Fruit fly (Drosophila melanogaster): ENCODE measurements around the gene Ubc2.

Gene Ubc2

DNA sequence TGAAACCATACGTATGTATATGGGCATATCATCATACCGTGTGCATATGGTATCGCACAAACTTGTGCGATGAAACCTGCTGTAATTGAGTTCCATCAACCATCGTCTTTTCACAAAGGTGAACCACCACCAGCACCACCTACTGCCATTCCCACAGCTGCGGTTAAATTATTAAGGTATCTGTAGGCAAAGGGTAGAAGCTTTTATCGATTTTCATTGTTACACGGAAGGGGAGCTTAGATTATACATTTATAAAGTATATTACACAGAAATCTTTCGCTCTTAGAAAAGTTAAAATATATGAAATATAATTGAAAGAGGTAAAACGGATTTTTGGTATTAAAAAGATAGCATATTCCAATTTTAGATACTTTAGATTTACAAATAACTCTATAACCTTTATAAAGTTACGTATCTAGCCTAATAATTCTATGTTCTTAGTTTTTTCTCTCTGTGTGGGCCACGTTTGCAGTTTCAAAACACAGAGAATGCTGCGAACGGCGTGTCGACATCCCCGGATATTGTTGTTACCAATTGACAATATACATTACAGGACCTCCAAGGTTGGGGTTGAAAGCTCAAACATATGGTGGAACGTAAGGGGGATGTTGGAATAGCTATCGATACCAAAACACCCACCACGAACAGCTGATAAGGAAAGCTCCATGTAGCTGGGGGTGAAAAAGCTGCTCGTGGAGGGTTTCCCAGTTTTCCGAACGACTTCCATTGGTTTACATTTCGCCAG lies 7.2 kb downstream of the Ubc2 start, which contains the start of gene CG6495:
TSS of gene CG6495 (plus strand) at position 695 of the 745 bp plus-strand sequence.
- TF ChIP-seq CG8478 (optimal IDR thresholded peaks at IDR 0.05) (no peak), usp (GFP tag; optimal IDR thresholded peaks at IDR 0.05) (no peak), pan (optimal IDR thresholded peaks at IDR 0.05) (no peak), Dll (optimal IDR thresholded peaks at IDR 0.05) (no peak), psq (optimal IDR thresholded peaks at IDR 0.05) (no peak), EcR (GFP tag; optimal IDR thresholded peaks at IDR 0.05) (no peak)

DNA sequence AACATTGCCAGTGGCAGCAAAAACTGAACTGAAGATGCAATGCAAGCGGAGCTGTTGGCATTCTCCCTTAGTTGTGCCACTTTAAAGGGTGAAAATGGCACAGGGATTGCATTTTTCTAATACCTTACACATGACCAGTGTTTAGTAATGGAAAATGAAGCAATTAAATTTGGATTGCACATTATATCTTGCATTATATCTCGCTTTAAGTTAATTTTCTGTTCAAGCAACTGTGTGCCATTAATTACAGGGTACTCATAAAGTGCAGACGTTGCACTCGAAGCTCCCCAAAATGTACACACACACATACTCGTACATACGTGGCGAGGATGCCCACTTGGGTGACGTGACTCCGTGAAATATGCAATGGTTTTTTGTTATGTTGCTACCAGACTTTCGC lies 8.2 kb downstream of the Ubc2 start:
- TF ChIP-seq pan (optimal IDR thresholded peaks at IDR 0.05): no peak
- no peak for TF ChIP-seq psq (optimal IDR thresholded peaks at IDR 0.05)
- TF ChIP-seq usp (GFP tag; optimal IDR thresholded peaks at IDR 0.05): no peak
- TF ChIP-seq EcR (GFP tag; optimal IDR thresholded peaks at IDR 0.05): no peak
- TF ChIP-seq CG8478 (optimal IDR thresholded peaks at IDR 0.05): no peak
- TF ChIP-seq Dll (optimal IDR thresholded peaks at IDR 0.05): no peak

- TF ChIP-seq EcR (GFP tag; optimal IDR thresholded peaks at IDR 0.05) (no peak), pan (optimal IDR thresholded peaks at IDR 0.05) (no peak), psq (optimal IDR thresholded peaks at IDR 0.05) (no peak), Dll (optimal IDR thresholded peaks at IDR 0.05) (no peak), usp (GFP tag; optimal IDR thresholded peaks at IDR 0.05) (no peak), CG8478 (optimal IDR thresholded peaks at IDR 0.05) (no peak)
Measured at dm6 chr2L:10757038-10757685, 10.6 kb downstream of the Ubc2 start.

DNA sequence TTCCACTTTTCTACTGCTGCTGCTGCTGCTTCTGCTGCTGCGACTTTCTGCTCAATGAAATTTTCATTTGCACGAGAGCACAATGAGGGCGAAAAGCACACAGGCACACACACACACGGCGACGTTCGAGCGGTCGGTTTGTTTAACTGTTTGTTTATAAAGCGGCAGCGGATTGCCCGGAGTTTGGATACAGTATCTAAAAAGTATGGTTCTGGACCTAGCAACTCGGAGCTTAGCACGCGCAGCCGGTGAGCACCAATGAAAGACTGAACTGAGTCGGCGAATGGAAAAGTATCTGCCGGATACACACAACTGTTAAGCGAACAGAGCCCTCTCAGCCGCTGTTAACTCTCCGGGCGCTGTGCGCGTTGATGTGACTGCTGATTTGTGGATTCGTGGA lies 11.8 kb downstream of the Ubc2 start, which contains the start of gene CG17124:
TSS of gene CG17124 (minus strand) at position 277 of the 400 bp plus-strand sequence.
- no peak for TF ChIP-seq EcR (GFP tag; optimal IDR thresholded peaks at IDR 0.05)
- no peak for TF ChIP-seq CG8478 (optimal IDR thresholded peaks at IDR 0.05)
- TF ChIP-seq pan (optimal IDR thresholded peaks at IDR 0.05): no peak
- TF ChIP-seq psq (optimal IDR thresholded peaks at IDR 0.05): no peak

DNA sequence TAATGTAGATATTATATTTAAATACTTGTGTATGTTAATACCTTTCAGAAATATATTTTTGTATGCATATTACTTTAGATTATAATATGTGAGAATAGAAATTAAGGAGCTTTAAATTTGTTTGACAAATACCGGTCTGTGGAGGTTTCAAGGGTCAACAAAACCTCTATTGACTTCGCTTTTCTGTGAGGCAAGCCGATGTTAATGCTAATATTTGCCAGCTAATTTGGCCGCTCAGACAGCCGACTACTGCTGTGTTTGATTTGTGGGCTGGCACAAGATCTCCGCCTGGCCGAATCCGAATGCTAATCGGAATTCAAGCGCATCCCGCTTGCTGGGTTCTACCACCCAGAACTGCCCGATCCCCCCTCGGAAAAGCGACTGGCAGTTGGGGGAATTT lies 13.2 kb downstream of the Ubc2 start:
- TF ChIP-seq usp (GFP tag; optimal IDR thresholded peaks at IDR 0.05) (no peak), EcR (GFP tag; optimal IDR thresholded peaks at IDR 0.05) (no peak), CG8478 (optimal IDR thresholded peaks at IDR 0.05) (no peak), pan (optimal IDR thresholded peaks at IDR 0.05) (no peak), Dll (optimal IDR thresholded peaks at IDR 0.05) (no peak), psq (optimal IDR thresholded peaks at IDR 0.05) (no peak)

DNA sequence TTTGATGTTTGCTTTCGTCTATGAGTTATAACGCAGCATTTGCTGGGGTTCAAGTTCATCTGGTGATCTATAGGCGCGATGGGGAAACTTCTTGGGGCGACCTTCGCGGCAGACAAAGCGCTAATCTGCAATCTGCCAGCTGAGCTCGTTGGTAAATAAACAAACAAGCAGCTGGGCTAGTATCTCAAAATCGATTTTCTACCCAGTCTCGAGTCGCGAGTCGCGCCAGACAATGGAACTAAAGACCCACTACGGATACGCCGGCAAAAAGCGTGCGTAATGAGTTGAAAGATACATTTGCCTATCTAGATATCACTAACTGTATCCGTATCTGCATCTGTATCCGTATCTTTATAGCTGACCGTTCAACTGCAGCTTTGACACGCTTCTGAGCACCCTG lies 14.2 kb downstream of the Ubc2 start:
- TF ChIP-seq EcR (GFP tag; optimal IDR thresholded peaks at IDR 0.05) (no peak), usp (GFP tag; optimal IDR thresholded peaks at IDR 0.05) (no peak), CG8478 (optimal IDR thresholded peaks at IDR 0.05) (no peak), psq (optimal IDR thresholded peaks at IDR 0.05) (no peak), Dll (optimal IDR thresholded peaks at IDR 0.05) (no peak), pan (optimal IDR thresholded peaks at IDR 0.05) (no peak)

DNA sequence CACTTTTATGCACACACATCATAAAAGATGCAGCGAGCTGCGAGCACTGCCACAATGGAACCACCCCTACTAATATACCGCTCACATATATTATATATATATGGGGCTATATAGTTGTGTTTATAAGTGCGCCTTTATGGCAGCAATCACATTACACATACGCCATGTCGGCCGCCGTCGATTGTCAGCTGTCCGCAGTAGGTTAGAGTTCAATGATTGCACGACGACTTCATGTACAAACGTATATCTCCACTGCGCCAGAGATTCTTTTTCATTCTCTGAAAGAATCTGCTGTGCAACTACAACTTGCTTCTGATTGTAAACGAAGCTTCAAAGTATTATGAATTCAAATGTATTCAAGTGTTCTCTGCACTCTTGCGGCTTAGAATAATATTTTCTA lies 15.1 kb downstream of the Ubc2 start:
- TF ChIP-seq psq (optimal IDR thresholded peaks at IDR 0.05) (no peak), usp (GFP tag; optimal IDR thresholded peaks at IDR 0.05) (no peak), EcR (GFP tag; optimal IDR thresholded peaks at IDR 0.05) (peak in 1 of 2 experiments; percentile 31)

dm6 chr2L:10751879-10752620 lies 15.8 kb downstream of the Ubc2 start:
- TF ChIP-seq Dll (optimal IDR thresholded peaks at IDR 0.05) (no peak), usp (GFP tag; optimal IDR thresholded peaks at IDR 0.05) (no peak), CG8478 (optimal IDR thresholded peaks at IDR 0.05) (no peak), pan (optimal IDR thresholded peaks at IDR 0.05) (no peak), EcR (GFP tag; optimal IDR thresholded peaks at IDR 0.05) (no peak), psq (optimal IDR thresholded peaks at IDR 0.05) (no peak)

DNA sequence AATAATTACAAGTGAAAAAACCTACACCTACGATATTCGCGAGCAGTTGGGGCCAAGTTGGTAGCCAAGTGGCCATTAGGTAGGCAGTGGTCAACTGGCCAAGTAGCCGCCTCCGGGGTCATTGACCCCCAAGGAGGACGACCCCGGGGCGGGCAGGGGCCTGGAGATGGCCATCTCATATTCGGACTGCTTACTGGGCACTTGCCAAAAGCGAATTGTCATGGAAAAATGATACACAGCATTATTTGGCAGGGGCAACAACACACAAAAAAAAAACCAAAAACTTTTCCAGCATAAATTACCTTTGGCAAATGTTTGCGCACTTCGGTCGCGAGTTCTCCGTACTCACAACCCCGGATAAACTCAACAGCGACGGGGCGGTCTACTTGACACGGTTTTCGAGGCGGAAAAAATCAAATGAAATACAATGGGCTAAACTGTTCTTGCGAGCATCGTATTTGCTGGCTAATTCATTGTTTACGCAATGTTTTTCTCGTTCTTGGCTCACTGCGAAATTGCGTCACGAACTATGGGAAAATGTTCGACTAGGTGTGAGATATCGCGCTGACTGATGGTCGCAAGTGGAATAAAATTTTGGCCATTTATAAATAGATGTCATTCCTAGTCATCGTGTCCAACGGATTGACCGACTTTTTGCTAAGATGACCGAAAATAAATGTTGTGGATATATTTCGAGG lies 16.7 kb downstream of the Ubc2 start:
- no peak for TF ChIP-seq CG8478 (optimal IDR thresholded peaks at IDR 0.05)
- TF ChIP-seq EcR (GFP tag; optimal IDR thresholded peaks at IDR 0.05): peak in 1 of 2 experiments; percentile 44

dm6 chr2L:10749607-10750467 lies 18.0 kb downstream of the Ubc2 start:
- no peak for TF ChIP-seq usp (GFP tag; optimal IDR thresholded peaks at IDR 0.05)

dm6 chr2L:10748218-10748617 lies 19.6 kb downstream of the Ubc2 start:
- TF ChIP-seq usp (GFP tag; optimal IDR thresholded peaks at IDR 0.05) (no peak), Dll (optimal IDR thresholded peaks at IDR 0.05) (no peak), pan (optimal IDR thresholded peaks at IDR 0.05) (no peak), CG8478 (optimal IDR thresholded peaks at IDR 0.05) (no peak), EcR (GFP tag; optimal IDR thresholded peaks at IDR 0.05) (no peak), psq (optimal IDR thresholded peaks at IDR 0.05) (no peak)
